Worm (Caenorhabditis elegans) whole organism, L4 larva: ENCODE data around the gene W04G3.5.

Source experiments
- fkh-10 ChIP-seq: fragments of 150-350 bp; optimal IDR thresholded peaks from 2 replicates; lab custom pipeline; 2014; ENCODE audit warnings: missing biosample characterization, missing genetic modification reagents, missing genetic modification characterization
- skn-1 ChIP-seq: fragments of 150-350 bp; optimal IDR thresholded peaks from 2 replicates; lab custom pipeline; 2014; ENCODE audit warnings: missing biosample characterization, missing genetic modification characterization

DNA sequence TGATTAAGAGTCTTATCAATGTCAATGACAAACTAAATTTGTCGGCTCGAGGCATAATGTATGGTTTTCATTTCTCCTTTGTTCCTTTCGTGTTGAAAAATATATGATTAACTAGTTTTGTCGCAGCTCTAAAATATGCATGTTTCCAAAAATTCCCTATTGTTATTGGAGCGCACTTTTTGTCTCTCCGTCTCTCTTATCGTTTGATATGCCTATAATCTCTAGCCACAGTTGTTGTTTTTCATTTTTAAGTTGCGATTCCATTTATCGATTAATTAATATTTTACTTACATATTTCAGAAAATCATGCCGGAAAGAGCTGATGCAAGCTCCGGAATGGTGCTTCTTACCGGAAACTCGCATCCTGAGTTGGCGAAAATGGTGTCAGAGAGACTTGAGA, at the start of gene W04G3.5:
- TF ChIP-seq fkh-10 (GFP tag; lab: Kevin White, UChicago) = no peak
- TF ChIP-seq skn-1 (tag; lab: Kevin White, UChicago) = no peak
